Fruit fly (Drosophila melanogaster): Measurements from ENCODE around the gene Or24a.

The Or24a gene

dm6 chr2L:4123050-4123449, 42.9 kb downstream of the Or24a start:
- TF ChIP-seq dsx (GFP tag; optimal IDR thresholded peaks at IDR 0.05; ENCODE audit: poor library complexity, severe bottlenecking) (no peak), CG16779 (tag; optimal IDR thresholded peaks at IDR 0.05) (no peak), pdm3 (GFP tag; optimal IDR thresholded peaks at IDR 0.05) (no peak), dac (GFP tag; optimal IDR thresholded peaks at IDR 0.05) (no peak), CG8632 (GFP tag; optimal IDR thresholded peaks at IDR 0.05) (no peak), cyc (GFP tag; optimal IDR thresholded peaks at IDR 0.05) (no peak), ss (GFP tag; optimal IDR thresholded peaks at IDR 0.05) (no peak), svp (GFP tag) (no peak), acj6 (GFP tag; optimal IDR thresholded peaks at IDR 0.05) (no peak), Blimp-1 (GFP tag; optimal IDR thresholded peaks at IDR 0.05) (no peak), Hr38 (GFP tag; optimal IDR thresholded peaks at IDR 0.05) (no peak), CG10631 (GFP tag; optimal IDR thresholded peaks at IDR 0.05) (no peak), vri (GFP tag; optimal IDR thresholded peaks at IDR 0.05) (no peak), CG31627 (GFP tag; optimal IDR thresholded peaks at IDR 0.05) (no peak), Gug (GFP tag; IDR thresholded peaks at IDR 0.05) (no peak), Ets21C (GFP tag; optimal IDR thresholded peaks at IDR 0.05) (no peak), Sox14 (GFP tag; optimal IDR thresholded peaks at IDR 0.05) (no peak), lz (GFP tag; optimal IDR thresholded peaks at IDR 0.05) (no peak), CG11902 (GFP tag; optimal IDR thresholded peaks at IDR 0.05) (no peak)

- TF ChIP-seq topi (GFP tag; optimal IDR thresholded peaks at IDR 0.05) (no peak), CG32006 (GFP tag; optimal IDR thresholded peaks at IDR 0.05) (no peak), CG11902 (GFP tag; optimal IDR thresholded peaks at IDR 0.05) (no peak), CG15336 (GFP tag; IDR thresholded peaks at IDR 0.05) (no peak), acj6 (GFP tag; optimal IDR thresholded peaks at IDR 0.05) (no peak), CG7368 (GFP tag; optimal IDR thresholded peaks at IDR 0.05) (no peak), CG11294 (GFP tag; IDR thresholded peaks at IDR 0.05) (no peak), CG6276 (GFP tag; optimal IDR thresholded peaks at IDR 0.05) (no peak), CG31627 (GFP tag; optimal IDR thresholded peaks at IDR 0.05) (no peak), CG6792 (GFP tag; optimal IDR thresholded peaks at IDR 0.05) (no peak), vri (GFP tag; optimal IDR thresholded peaks at IDR 0.05) (no peak), CG8319 (GFP tag; optimal IDR thresholded peaks at IDR 0.05) (no peak), pdm3 (GFP tag; optimal IDR thresholded peaks at IDR 0.05) (no peak)
Observed at dm6 chr2L:4121402-4121801, 44.5 kb downstream of the Or24a start, which contains the start of gene Sr-CI. Gene Sr-CI, plus strand, starts transcription at chr2L:4121702.

- no peak for TF ChIP-seq CG8632 (GFP tag; optimal IDR thresholded peaks at IDR 0.05)
- peak; percentile 18 for TF ChIP-seq Eip78C (GFP tag)
Observed at dm6 chr2L:4120043-4120442, 45.9 kb downstream of the Or24a start, which contains the start of gene Sr-CIII. Gene Sr-CIII, plus strand, starts transcription at chr2L:4120343.

DNA sequence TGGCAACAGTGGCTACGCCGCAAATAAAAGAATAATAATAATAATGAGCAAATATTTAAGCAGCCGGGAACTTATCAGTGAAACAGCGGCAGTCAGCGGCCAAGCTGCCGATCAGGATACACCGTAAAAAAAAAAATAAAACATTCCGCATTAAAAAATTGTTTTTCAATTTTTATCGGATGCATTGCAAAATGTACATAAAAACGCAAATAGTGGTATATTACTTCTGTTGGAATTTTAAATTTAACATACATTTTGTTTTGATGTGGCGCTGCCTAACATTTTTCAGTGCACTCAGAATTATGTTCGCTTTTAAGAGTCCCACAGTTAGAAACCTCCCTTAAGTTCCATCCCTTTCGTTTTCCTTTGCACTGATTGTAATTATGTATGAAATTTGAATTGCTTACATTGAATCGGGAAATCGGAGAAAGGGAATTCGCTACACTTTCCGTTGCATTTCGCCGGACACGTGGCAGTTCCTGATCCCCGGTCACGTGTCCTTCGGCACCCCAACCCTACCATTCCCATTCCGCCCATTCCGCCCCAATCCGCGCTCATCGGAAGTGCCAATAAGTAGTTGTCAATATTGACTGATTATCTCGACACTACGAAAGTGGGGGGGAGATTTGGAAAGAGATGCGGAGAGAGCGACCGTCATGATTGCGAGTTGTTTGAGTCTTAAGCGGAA, 46.8 kb downstream of the Or24a start:
- TF ChIP-seq CG9139 (GFP tag; optimal IDR thresholded peaks at IDR 0.05) (no peak), CG8632 (GFP tag; optimal IDR thresholded peaks at IDR 0.05) (peak; percentile 63), Gug (GFP tag; IDR thresholded peaks at IDR 0.05) (peak; percentile 52), CG8319 (GFP tag; optimal IDR thresholded peaks at IDR 0.05) (peak; percentile 56), ss (GFP tag; optimal IDR thresholded peaks at IDR 0.05) (peak; percentile 13 to 53), svp (GFP tag) (peak; percentile 90), vri (GFP tag; optimal IDR thresholded peaks at IDR 0.05) (peak; percentile 87), Sox14 (GFP tag; optimal IDR thresholded peaks at IDR 0.05) (peak; percentile 73), cyc (GFP tag; optimal IDR thresholded peaks at IDR 0.05) (peak; percentile 75), CG16779 (tag; optimal IDR thresholded peaks at IDR 0.05) (peak; percentile 13), pdm3 (GFP tag; optimal IDR thresholded peaks at IDR 0.05) (peak; percentile 83), CG3919 (GFP tag; optimal IDR thresholded peaks at IDR 0.05) (peak; percentile 73), CG11902 (GFP tag; optimal IDR thresholded peaks at IDR 0.05) (peak; percentile 47), Hr38 (GFP tag; optimal IDR thresholded peaks at IDR 0.05) (no peak), Blimp-1 (GFP tag; optimal IDR thresholded peaks at IDR 0.05) (peak; percentile 41), Eip75B (GFP tag; optimal IDR thresholded peaks at IDR 0.05) (peak; percentile 63), salr (GFP tag; optimal IDR thresholded peaks at IDR 0.05) (peak in 1 of 2 experiments; percentile 33), Sox102F (GFP tag; optimal IDR thresholded peaks at IDR 0.05) (peak; percentile 83), fkh (GFP tag; optimal IDR thresholded peaks at IDR 0.05) (peak; percentile 37), CG4318 (GFP tag; optimal IDR thresholded peaks at IDR 0.05) (no peak), dac (GFP tag; optimal IDR thresholded peaks at IDR 0.05) (no peak), CG6792 (GFP tag; optimal IDR thresholded peaks at IDR 0.05) (peak; percentile 81), Eip78C (GFP tag) (peak; percentile 93), Sox15 (GFP tag; optimal IDR thresholded peaks at IDR 0.05) (peak; percentile 51), esn (GFP tag; optimal IDR thresholded peaks at IDR 0.05) (peak; percentile 89), CG11294 (GFP tag; IDR thresholded peaks at IDR 0.05) (peak; percentile 24; the same call in 1 of the 2 replicates), achi (GFP tag; optimal IDR thresholded peaks at IDR 0.05) (peak; percentile 59), net (GFP tag; optimal IDR thresholded peaks at IDR 0.05) (peak; percentile 63), Eip93F (GFP tag; optimal IDR thresholded peaks at IDR 0.05) (peak; percentile 42), CG11762 (GFP tag; optimal IDR thresholded peaks at IDR 0.05; ENCODE audit: insufficient read depth) (peak; percentile 56), OdsH (GFP tag; optimal IDR thresholded peaks at IDR 0.05) (peak; percentile 72)

Measured in whole organism, prepupa.